Worm (Caenorhabditis elegans): ENCODE measurements around the gene msp-64.

DNA sequence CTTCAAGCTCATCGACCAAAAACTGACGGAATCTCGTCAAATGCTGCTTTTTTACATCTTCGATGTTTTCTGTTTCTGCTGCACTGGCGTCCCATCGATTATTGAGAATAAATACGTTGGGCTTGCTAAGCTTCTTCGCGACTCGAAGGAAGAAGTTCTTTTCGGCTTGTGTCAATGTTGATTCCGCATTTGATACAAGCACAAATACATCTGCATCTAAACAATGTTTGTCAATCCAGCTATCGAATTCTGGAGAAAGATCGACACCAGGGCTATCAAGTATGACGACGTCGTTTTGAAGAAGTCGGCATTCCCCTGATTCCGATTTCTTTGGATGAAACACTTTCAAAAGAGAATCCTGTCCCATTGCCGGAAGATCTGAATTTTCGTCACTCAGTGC lies 25.0 kb upstream of the msp-64 start:
- TF ChIP-seq nhr-12 (tag; optimal IDR thresholded peaks at IDR 0.05) (no peak), lin-32 (GFP tag; optimal IDR thresholded peaks at IDR 0.05) (no peak), lin-13 (tag; optimal IDR thresholded peaks at IDR 0.05) (no peak), unc-39 (tag; optimal IDR thresholded peaks at IDR 0.05) (no peak), mab-5 (tag; optimal IDR thresholded peaks at IDR 0.05) (no peak), snpc-4 (tag; optimal IDR thresholded peaks at IDR 0.05) (no peak), lsy-2 (tag; optimal IDR thresholded peaks at IDR 0.05) (no peak), ham-2 (GFP tag; optimal IDR thresholded peaks at IDR 0.05) (no peak), elt-1 (tag; optimal IDR thresholded peaks at IDR 0.05; ENCODE audit: borderline replicate concordance, insufficient read depth) (no peak), pha-4 (tag; optimal IDR thresholded peaks at IDR 0.05) (no peak), tbx-8 (GFP tag; optimal IDR thresholded peaks at IDR 0.05) (no peak)

Measured in whole organism, mixed stage, embryonic.